Worm (Caenorhabditis elegans): ENCODE results near the gene Y62E10A.24.

ce11 chrIV:13388779-13389178 lies 18.3 kb downstream of the Y62E10A.24 start:
- no peak for TF ChIP-seq pes-1 (GFP tag; IDR thresholded peaks at IDR 0.05)
- no peak for TF ChIP-seq ama-1 (optimal IDR thresholded peaks at IDR 0.05)
